Fruit fly (Drosophila melanogaster) whole organism, embryonic: Measurements from ENCODE around the gene FipoQ.
A peak's percentile ranks its signal among the peaks of the same experiment; 100 is the strongest.

ENCODE experiments used
- CG10209 ChIP-seq: fragments of 200-800 bp; sonication (Bioruptor generic); optimal IDR thresholded peaks from 3 replicates; lab custom pipeline; 2017; ENCODE audit warnings: missing biosample characterization, mild to moderate bottlenecking, missing genetic modification characterization, missing genetic modification reagents
- CG1024 ChIP-seq: fragments of 200-800 bp; sonication (Bioruptor generic); IDR thresholded peaks from 2 replicates; pipeline ENCODE4 v1.3.6; 2022; ENCODE audit warnings: missing biosample characterization, missing genetic modification characterization
- CG11247 ChIP-seq: fragments of 200-800 bp; sonication (Bioruptor generic); IDR thresholded peaks from 2 replicates; pipeline ENCODE4 v1.3.6; 2022; ENCODE audit warnings: missing biosample characterization, missing genetic modification characterization
- CG11398 ChIP-seq: fragments of 200-800 bp; sonication (Bioruptor generic); optimal IDR thresholded peaks from 2 replicates; lab custom pipeline; 2016; ENCODE audit warnings: missing biosample characterization, missing genetic modification characterization
- CG11696 ChIP-seq: fragments of 200-800 bp; sonication (Bioruptor generic); IDR thresholded peaks from 2 replicates; pipeline ENCODE4 v1.3.6; 2022; ENCODE audit warnings: missing biosample characterization, missing genetic modification characterization
- CG12391 ChIP-seq: fragments of 200-800 bp; sonication (Bioruptor generic); optimal IDR thresholded peaks from 3 replicates; lab custom pipeline; 2018; ENCODE audit warnings: missing biosample characterization, mild to moderate bottlenecking, missing genetic modification characterization, moderate library complexity
- CG13624 ChIP-seq: fragments of 200-800 bp; sonication (Bioruptor generic); optimal IDR thresholded peaks from 2 replicates; lab custom pipeline; 2016; ENCODE audit warnings: missing biosample characterization, missing genetic modification characterization
- CG15073 ChIP-seq: fragments of 200-800 bp; sonication (Bioruptor generic); optimal IDR thresholded peaks from 2 replicates; lab custom pipeline; 2016; ENCODE audit warnings: missing biosample characterization, missing genetic modification characterization
- CG16779 ChIP-seq: fragments of 200-800 bp; sonication (Bioruptor generic); IDR thresholded peaks from 2 replicates; pipeline ENCODE4 v1.3.6; 2022; ENCODE audit warnings: missing biosample characterization, missing genetic modification characterization
- CG16813 ChIP-seq: fragments of 200-800 bp; sonication (Bioruptor generic); IDR thresholded peaks from 3 replicates; pipeline ENCODE4 v1.3.6; 2022; ENCODE audit warnings: missing biosample characterization, missing genetic modification characterization; ENCODE audit not compliant: partially characterized antibody
- CG17359 ChIP-seq: fragments of 200-800 bp; sonication (Bioruptor generic); optimal IDR thresholded peaks from 3 replicates; lab custom pipeline; 2018; ENCODE audit warnings: missing biosample characterization, mild to moderate bottlenecking, missing genetic modification characterization, moderate library complexity
- CG17912 ChIP-seq: fragments of 200-800 bp; sonication (Bioruptor generic); optimal IDR thresholded peaks from 2 replicates; lab custom pipeline; 2018; ENCODE audit warnings: missing biosample characterization, mild to moderate bottlenecking, missing genetic modification characterization
- CG1792 ChIP-seq: fragments of 200-800 bp; sonication (Bioruptor generic); optimal IDR thresholded peaks from 2 replicates; lab custom pipeline; 2016; ENCODE audit warnings: missing biosample characterization, missing genetic modification characterization
- CG18262 ChIP-seq: fragments of 200-800 bp; optimal IDR thresholded peaks from 3 replicates; lab custom pipeline; 2019; ENCODE audit warnings: missing biosample characterization, mild to moderate bottlenecking, missing genetic modification characterization, moderate library complexity
- CG2199 ChIP-seq: fragments of 200-800 bp; sonication (Bioruptor generic); IDR thresholded peaks from 3 replicates; pipeline ENCODE4 v1.3.6; 2022; ENCODE audit warnings: missing biosample characterization, missing genetic modification characterization
- CG2202 ChIP-seq: fragments of 200-800 bp; sonication (Bioruptor generic); optimal IDR thresholded peaks from 2 replicates; lab custom pipeline; 2018; ENCODE audit warnings: missing biosample characterization, mild to moderate bottlenecking, missing genetic modification characterization
- CG32772 ChIP-seq: fragments of 200-800 bp; sonication (Bioruptor generic); IDR thresholded peaks from 2 replicates; pipeline ENCODE4 v1.3.6; 2022; ENCODE audit warnings: missing biosample characterization, missing genetic modification characterization
- CG4360 ChIP-seq: fragments of 200-800 bp; sonication (Bioruptor generic); IDR thresholded peaks from 2 replicates; pipeline ENCODE4 v1.3.6; 2022; ENCODE audit warnings: missing biosample characterization, missing genetic modification characterization
- CG4730 ChIP-seq: fragments of 200-800 bp; sonication (Bioruptor generic); IDR thresholded peaks from 2 replicates; pipeline ENCODE4 v1.3.6; 2022; ENCODE audit warnings: missing biosample characterization, missing genetic modification characterization
- CG5180 ChIP-seq: fragments of 200-800 bp; sonication (Bioruptor generic); optimal IDR thresholded peaks from 3 replicates; lab custom pipeline; 2017; ENCODE audit warnings: missing biosample characterization, missing genetic modification characterization, mild to moderate bottlenecking, moderate library complexity, missing genetic modification reagents
- CG6854 ChIP-seq: fragments of 200-800 bp; sonication (Bioruptor generic); optimal IDR thresholded peaks from 3 replicates; lab custom pipeline; 2017; ENCODE audit warnings: missing biosample characterization, mild to moderate bottlenecking, missing genetic modification characterization
- CG7928 ChIP-seq: fragments of 200-800 bp; sonication (Bioruptor generic); optimal IDR thresholded peaks from 2 replicates; lab custom pipeline; 2017; ENCODE audit warnings: missing biosample characterization, mild to moderate bottlenecking, missing genetic modification characterization
- CG7963 ChIP-seq: fragments of 200-800 bp; sonication (Bioruptor generic); IDR thresholded peaks from 3 replicates; pipeline ENCODE4 v1.3.6; 2022; ENCODE audit warnings: missing biosample characterization, missing genetic modification characterization; ENCODE audit not compliant: partially characterized antibody
- CG8089 ChIP-seq: fragments of 200-800 bp; sonication (Bioruptor generic); optimal IDR thresholded peaks from 3 replicates; lab custom pipeline; 2016; ENCODE audit warnings: missing biosample characterization, missing genetic modification characterization
- D19B ChIP-seq: fragments of 200-800 bp; sonication (Bioruptor generic); optimal IDR thresholded peaks from 2 replicates; lab custom pipeline; 2017; ENCODE audit warnings: missing biosample characterization, mild to moderate bottlenecking, missing genetic modification characterization
- ERR ChIP-seq: fragments of 200-800 bp; sonication (Bioruptor generic); optimal IDR thresholded peaks from 2 replicates; lab custom pipeline; 2016; ENCODE audit warnings: missing biosample characterization, missing genetic modification characterization
- Hsf ChIP-seq: fragments of 200-800 bp; sonication (Bioruptor generic); optimal IDR thresholded peaks from 3 replicates; lab custom pipeline; 2016; ENCODE audit warnings: missing biosample characterization, missing genetic modification characterization
- Mes4 ChIP-seq: fragments of 200-800 bp; sonication (Bioruptor generic); optimal IDR thresholded peaks from 2 replicates; lab custom pipeline; 2016; ENCODE audit warnings: missing biosample characterization, missing genetic modification characterization
- Pdp1 ChIP-seq, 2 experiments: fragments of 200-800 bp; sonication (Bioruptor generic); optimal IDR thresholded peaks; 3 replicates each; lab custom pipeline; 2016; ENCODE audit warnings: missing biosample characterization in 2 of 2, missing genetic modification characterization in 2 of 2, mild to moderate bottlenecking in 1 of 2, moderate library complexity in 1 of 2
- Usf ChIP-seq: fragments of 200-800 bp; sonication (Bioruptor generic); optimal IDR thresholded peaks from 2 replicates; lab custom pipeline; 2017; ENCODE audit warnings: missing genotype, missing biosample characterization, missing genetic modification characterization
- bowl ChIP-seq: fragments of 200-800 bp; sonication (Bioruptor generic); IDR thresholded peaks from 2 replicates; pipeline ENCODE4 v1.3.6; 2022; ENCODE audit warnings: missing biosample characterization, missing genetic modification characterization
- gfzf ChIP-seq: fragments of 200-800 bp; sonication (Bioruptor generic); optimal IDR thresholded peaks from 2 replicates; lab custom pipeline; 2016; ENCODE audit warnings: missing biosample characterization, mild to moderate bottlenecking, missing genetic modification characterization, moderate library complexity
- h ChIP-seq: fragments of >200 bp; optimal IDR thresholded peaks from 2 replicates; lab custom pipeline; 2017
- hbn ChIP-seq: fragments of 200-800 bp; sonication (Bioruptor generic); IDR thresholded peaks from 2 replicates; pipeline ENCODE4 v1.3.6; 2022; ENCODE audit warnings: missing biosample characterization, missing genetic modification characterization; ENCODE audit not compliant: partially characterized antibody
- insv ChIP-seq, 2 experiments: fragments of 200-800 bp; sonication (Bioruptor generic); optimal IDR thresholded peaks; 3 replicates each; lab custom pipeline; 2016 to 2018; ENCODE audit warnings: missing biosample characterization in 2 of 2, missing genetic modification characterization in 2 of 2
- knrl ChIP-seq: fragments of 200-800 bp; sonication (Bioruptor generic); IDR thresholded peaks from 3 replicates; pipeline ENCODE4 v1.3.6; 2022; ENCODE audit warnings: missing biosample characterization, missing genetic modification characterization; ENCODE audit not compliant: partially characterized antibody
- lmd ChIP-seq: fragments of 200-800 bp; sonication (Bioruptor generic); IDR thresholded peaks from 2 replicates; pipeline ENCODE4 v1.3.6; 2022; ENCODE audit warnings: missing biosample characterization, missing genetic modification characterization
- mam ChIP-seq: fragments of 200-800 bp; sonication (Bioruptor generic); optimal IDR thresholded peaks from 3 replicates; lab custom pipeline; 2016; ENCODE audit warnings: missing biosample characterization, missing genetic modification characterization
- pfk ChIP-seq: fragments of 200-800 bp; sonication (Bioruptor generic); optimal IDR thresholded peaks from 2 replicates; lab custom pipeline; 2018; ENCODE audit warnings: missing biosample characterization, mild to moderate bottlenecking, missing genetic modification characterization, moderate library complexity
- prd ChIP-seq, 3 experiments: fragments of >200 bp in 2 of 3; fragments of 200-800 bp in 1 of 3; sonication (Bioruptor generic) in 1 of 3; optimal IDR thresholded peaks in 2 of 3; IDR thresholded peaks in 1 of 3; 2 replicates in 2 of 3; 3 replicates in 1 of 3; pipeline versions ENCODE4 v1.3.6 to Lab custom; 2017 to 2022; ENCODE audit warnings: missing biosample characterization in 1 of 3, missing genetic modification characterization in 1 of 3
- sens ChIP-seq: fragments of 200-800 bp; sonication (Bioruptor generic); peaks from one replicate; lab custom pipeline; 2016; ENCODE audit warnings: missing biosample characterization, missing genetic modification characterization
- sens-2 ChIP-seq: fragments of 200-800 bp; sonication (Bioruptor generic); IDR thresholded peaks from 2 replicates; pipeline ENCODE4 v1.3.6; 2022; ENCODE audit warnings: missing biosample characterization, missing genetic modification characterization
- seq ChIP-seq: fragments of 200-800 bp; sonication (Bioruptor generic); IDR thresholded peaks from 2 replicates; pipeline ENCODE4 v1.3.6; 2022; ENCODE audit warnings: missing biosample characterization, missing genetic modification characterization
- so ChIP-seq: fragments of 200-800 bp; sonication (Bioruptor generic); IDR thresholded peaks from 3 replicates; pipeline ENCODE4 v1.3.6; 2022; ENCODE audit warnings: missing biosample characterization, missing genetic modification characterization
- stc ChIP-seq: fragments of 200-800 bp; sonication (Bioruptor generic); IDR thresholded peaks from 2 replicates; pipeline ENCODE4 v1.3.6; 2022; ENCODE audit warnings: missing biosample characterization, missing genetic modification characterization
- stwl ChIP-seq: fragments of 200-800 bp; sonication (Bioruptor generic); optimal IDR thresholded peaks from 3 replicates; lab custom pipeline; 2018; ENCODE audit warnings: missing biosample characterization, mild to moderate bottlenecking, missing genetic modification characterization, moderate library complexity
- tx ChIP-seq: fragments of 200-800 bp; sonication (Bioruptor generic); optimal IDR thresholded peaks from 2 replicates; lab custom pipeline; 2016; ENCODE audit warnings: missing biosample characterization, missing genetic modification characterization
- unc-4 ChIP-seq: fragments of 200-800 bp; sonication (Bioruptor generic); IDR thresholded peaks from 2 replicates; pipeline ENCODE4 v1.3.6; 2022; ENCODE audit warnings: missing biosample characterization, missing genetic modification characterization; ENCODE audit not compliant: partially characterized antibody
- vnd ChIP-seq: fragments of 200-800 bp; sonication (Bioruptor generic); IDR thresholded peaks from 3 replicates; pipeline ENCODE4 v1.3.6; 2022; ENCODE audit warnings: missing biosample characterization, missing genetic modification characterization; ENCODE audit not compliant: partially characterized antibody
- zfh2 ChIP-seq: fragments of 200-800 bp; sonication (Bioruptor generic); optimal IDR thresholded peaks from 2 replicates; lab custom pipeline; 2016; ENCODE audit warnings: missing biosample characterization, missing genetic modification characterization

Gene FipoQ

dm6 chr3R:29489209-29489608, 5.4 kb upstream of the FipoQ start, which contains the start of the genes CG2321 and CG2006 (continued):
- TF ChIP-seq CG2199 (GFP tag; lab: Robert Waterston, UW) (peak; percentile 57; the same call in 1 of the 3 replicates), CG6854 (no peak), CG12391 (tag; lab: Kevin White, UChicago) (peak; percentile 56), insv (GFP tag; optimal IDR thresholded peaks at IDR 0.05; lab: Kevin White, UChicago) (peak in 1 of 2 experiments; percentile 41), CG8089 (GFP tag; lab: Kevin White, UChicago) (no peak), gfzf (peak; percentile 73), CG4730 (GFP tag; lab: Robert Waterston, UW) (0 out of 2 replicates have a peak, but pooled peaks have one; percentile 5), CG1792 (GFP tag; lab: Kevin White, UChicago) (peak; percentile 20), CG5180 (GFP tag; lab: Kevin White, UChicago) (no peak), CG32772 (GFP tag; lab: Robert Waterston, UW) (peak; percentile 58), sens-2 (GFP tag; lab: Robert Waterston, UW) (0 out of 2 replicates have a peak, but pooled peaks have one; percentile 29), CG15073 (no peak), CG13624 (GFP tag; lab: Kevin White, UChicago) (peak; percentile 65), CG18262 (peak; percentile 53), Pdp1 (GFP tag; optimal IDR thresholded peaks at IDR 0.05; lab: Kevin White, UChicago) (peak; percentile 35 to 57), stc (GFP tag; lab: Robert Waterston, UW) (no peak), ERR (GFP tag; lab: Kevin White, UChicago) (no peak), tx (GFP tag; lab: Kevin White, UChicago) (peak; percentile 28), CG10209 (no peak), CG11696 (GFP tag; lab: Robert Waterston, UW) (no peak), pfk (GFP tag; lab: Kevin White, UChicago) (no peak), seq (GFP tag; lab: Robert Waterston, UW) (no peak), CG2202 (no peak), CG16779 (GFP tag; lab: Robert Waterston, UW) (no peak), h (lab: Kevin White, UChicago) (no peak), CG17359 (tag; lab: Kevin White, UChicago) (peak; percentile 1), D19B (GFP tag; lab: Kevin White, UChicago) (no peak), CG11398 (GFP tag; lab: Kevin White, UChicago) (no peak), CG17912 (peak; percentile 45), hbn (peak; percentile 65), knrl (peak; percentile 70), stwl (tag; lab: Kevin White, UChicago) (peak; percentile 97), zfh2 (GFP tag; lab: Kevin White, UChicago) (peak; percentile 60), CG7963 (GFP tag; lab: Robert Waterston, UW) (no peak; the same call in 2 of the 3 replicates), mam (GFP tag; lab: Kevin White, UChicago) (peak; percentile 70), CG4360 (no peak), bowl (GFP tag; lab: Robert Waterston, UW) (no peak), CG16813 (GFP tag; lab: Robert Waterston, UW) (peak; percentile 58), unc-4 (peak; percentile 66), Mes4 (no peak), vnd (GFP tag; lab: Robert Waterston, UW) (peak; percentile 47; the same call in 1 of the 3 replicates), lmd (GFP tag; lab: Robert Waterston, UW) (peak; percentile 63), Hsf (peak; percentile 65), so (GFP tag; lab: Robert Waterston, UW) (0 out of 3 replicates have a peak, but pooled peaks have one; percentile 22), prd (optimal IDR thresholded peaks at IDR 0.05; lab: Kevin White, UChicago) (no peak), prd (GFP tag; IDR thresholded peaks at IDR 0.05; lab: Robert Waterston, UW) (peak; percentile 87), Usf (GFP tag; lab: Kevin White, UChicago) (no peak), CG7928 (peak; percentile 99), CG11247 (0 out of 2 replicates have a peak, but pooled peaks have one; percentile 39), sens (GFP tag; lab: Kevin White, UChicago) (peak; percentile 93), CG1024 (peak; percentile 60)
